Worm (Caenorhabditis elegans) whole organism, mixed stage, embryonic: ENCODE results near the gene grwd-1.

Source experiments
- lin-13 ChIP-seq: fragments of 150-350 bp; optimal IDR thresholded peaks from 2 replicates; lab custom pipeline; 2014; ENCODE audit warnings: missing biosample characterization, missing genetic modification characterization
- nhr-237 ChIP-seq: fragments of 150-350 bp; optimal IDR thresholded peaks from 2 replicates; lab custom pipeline; 2014; ENCODE audit warnings: missing biosample characterization, missing genetic modification characterization

DNA sequence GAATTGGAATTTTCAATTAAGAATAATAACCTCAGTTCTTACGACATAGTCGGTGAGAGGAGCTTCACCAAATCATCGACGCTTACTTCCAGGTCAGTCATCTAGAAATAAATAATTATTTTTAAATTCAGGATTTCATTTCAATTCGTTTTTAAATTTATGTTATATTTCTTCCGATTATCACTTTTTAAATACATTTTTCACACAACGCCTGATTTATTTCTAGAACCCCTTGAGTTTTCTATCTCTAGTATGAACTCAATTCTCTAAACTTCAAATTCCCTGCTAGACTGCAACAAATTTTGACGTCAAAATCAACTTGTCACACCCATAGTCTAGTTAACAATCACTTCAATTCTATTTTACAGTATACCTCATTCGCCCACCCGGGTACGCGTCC is 3.8 kb upstream of the grwd-1 start, which contains the start of gene Y54H5A.2:
- TF ChIP-seq nhr-237 (tag; lab: Kevin White, UChicago) (no peak), lin-13 (no peak)
